Worm (Caenorhabditis elegans) whole organism, L2 larva: Measurements from ENCODE around the gene srg-29.
A peak's percentile ranks its signal among the peaks of the same experiment; 100 is the strongest.

Source experiments
- C34F6.9 ChIP-seq: fragments of 150-350 bp; optimal IDR thresholded peaks from 2 replicates; lab custom pipeline; 2014; ENCODE audit warnings: missing biosample characterization, missing genetic modification characterization
- F13H6.1 ChIP-seq: sonication (generic microtip); optimal IDR thresholded peaks from 2 replicates; lab custom pipeline; 2016; ENCODE audit warnings: missing genetic modification characterization, missing compliant biosample characterization
- R02D3.7 ChIP-seq: fragments of 150-350 bp; optimal IDR thresholded peaks from 2 replicates; lab custom pipeline; 2014; ENCODE audit warnings: missing biosample characterization, missing genetic modification characterization
- Y55F3AM.14 ChIP-seq: fragments of 200-800 bp; sonication (Bioruptor generic); optimal IDR thresholded peaks from 2 replicates; lab custom pipeline; 2018; ENCODE audit warnings: mild to moderate bottlenecking, missing genetic modification characterization, missing compliant biosample characterization
- ZK546.5 ChIP-seq: sonication (generic microtip); optimal IDR thresholded peaks from 2 replicates; lab custom pipeline; 2017; ENCODE audit warnings: missing biosample characterization, missing genetic modification characterization
- alr-1 ChIP-seq: fragments of 150-350 bp; optimal IDR thresholded peaks from 2 replicates; lab custom pipeline; 2014; ENCODE audit warnings: missing biosample characterization, missing genetic modification characterization
- aly-2 ChIP-seq: fragments of 150-350 bp; optimal IDR thresholded peaks from 2 replicates; lab custom pipeline; 2014; ENCODE audit warnings: missing biosample characterization, missing genetic modification characterization
- ama-1 ChIP-seq: fragments of 150-350 bp; optimal IDR thresholded peaks from 2 replicates; lab custom pipeline; 2018; ENCODE audit warnings: inconsistent platforms
- blmp-1 ChIP-seq: sonication (generic microtip); optimal IDR thresholded peaks from 2 replicates; lab custom pipeline; 2017; ENCODE audit warnings: missing genetic modification characterization, mild to moderate bottlenecking, missing compliant biosample characterization, antibody characterized with exemption, moderate library complexity; ENCODE audit not compliant: insufficient read depth
- ceh-16 ChIP-seq: fragments of 150-350 bp; optimal IDR thresholded peaks from 2 replicates; lab custom pipeline; 2014; ENCODE audit warnings: missing biosample characterization, missing genetic modification characterization
- dmd-4 ChIP-seq: sonication (generic microtip); optimal IDR thresholded peaks from 2 replicates; lab custom pipeline; 2017; ENCODE audit warnings: missing biosample characterization, missing genetic modification characterization
- egl-27 ChIP-seq: sonication (generic microtip); optimal IDR thresholded peaks from 3 replicates; lab custom pipeline; 2017; ENCODE audit warnings: missing biosample characterization, missing genetic modification reagents, missing genetic modification characterization
- elt-3 ChIP-seq: sonication (generic microtip); optimal IDR thresholded peaks from 2 replicates; lab custom pipeline; 2017; ENCODE audit warnings: missing biosample characterization, missing genetic modification characterization
- lin-11 ChIP-seq: fragments of 150-350 bp; sonication (generic microtip); optimal IDR thresholded peaks from 2 replicates; lab custom pipeline; 2014; ENCODE audit warnings: missing biosample characterization, missing genetic modification characterization, inconsistent platforms, mixed read lengths
- lin-13 ChIP-seq: fragments of 150-350 bp; optimal IDR thresholded peaks from 2 replicates; lab custom pipeline; 2014; ENCODE audit warnings: missing biosample characterization, missing genetic modification reagents, missing genetic modification characterization
- lsy-2 ChIP-seq, 2 experiments: fragments of 150-350 bp in 1 of 2; sonication (generic microtip) in 1 of 2; optimal IDR thresholded peaks; 2 replicates each; lab custom pipeline; 2014 to 2017; ENCODE audit warnings: missing biosample characterization in 2 of 2, missing genetic modification characterization in 2 of 2
- mab-5 ChIP-seq: fragments of 150-350 bp; optimal IDR thresholded peaks from 2 replicates; lab custom pipeline; 2014; ENCODE audit warnings: missing biosample characterization, missing genetic modification characterization
- mbf-1 ChIP-seq: sonication (generic microtip); optimal IDR thresholded peaks from 2 replicates; lab custom pipeline; 2017; ENCODE audit warnings: missing biosample characterization, missing genetic modification characterization
- mdl-1 ChIP-seq, 2 experiments: fragments of 150-350 bp in 1 of 2; sonication (generic microtip) in 1 of 2; optimal IDR thresholded peaks; 2 replicates each; lab custom pipeline; 2017; ENCODE audit warnings: missing biosample characterization in 2 of 2, missing genetic modification characterization in 2 of 2
- nhr-10 ChIP-seq: sonication (generic microtip); optimal IDR thresholded peaks from 2 replicates; lab custom pipeline; 2017; ENCODE audit warnings: missing biosample characterization, missing genetic modification characterization
- nhr-12 ChIP-seq: fragments of 150-350 bp; optimal IDR thresholded peaks from 2 replicates; lab custom pipeline; 2014; ENCODE audit warnings: missing biosample characterization, missing genetic modification characterization
- nhr-129 ChIP-seq: fragments of 150-350 bp; optimal IDR thresholded peaks from 2 replicates; lab custom pipeline; 2014; ENCODE audit warnings: missing biosample characterization, missing genetic modification characterization
- nhr-23 ChIP-seq: fragments of 150-350 bp; optimal IDR thresholded peaks from 2 replicates; lab custom pipeline; 2014; ENCODE audit warnings: missing biosample characterization, missing genetic modification reagents, missing genetic modification characterization
- nhr-237 ChIP-seq: fragments of 150-350 bp; optimal IDR thresholded peaks from 2 replicates; lab custom pipeline; 2014; ENCODE audit warnings: missing biosample characterization, missing genetic modification characterization
- nhr-25 ChIP-seq: fragments of 150-350 bp; sonication (generic microtip); optimal IDR thresholded peaks from 3 replicates; lab custom pipeline; 2014; ENCODE audit warnings: missing biosample characterization, missing genetic modification characterization
- nhr-6 ChIP-seq: fragments of 150-350 bp; optimal IDR thresholded peaks from 2 replicates; lab custom pipeline; 2014; ENCODE audit warnings: missing biosample characterization, missing genetic modification characterization
- nhr-77 ChIP-seq: fragments of 150-350 bp; optimal IDR thresholded peaks from 2 replicates; lab custom pipeline; 2014; ENCODE audit warnings: missing biosample characterization, missing genetic modification characterization
- skn-1 ChIP-seq: sonication (generic microtip); optimal IDR thresholded peaks from 2 replicates; lab custom pipeline; 2017; ENCODE audit warnings: missing biosample characterization, missing genetic modification characterization
- sma-3 ChIP-seq: sonication (generic microtip); optimal IDR thresholded peaks from 2 replicates; lab custom pipeline; 2016; ENCODE audit warnings: missing genetic modification reagents, missing genetic modification characterization, missing compliant biosample characterization
- sma-9 ChIP-seq, 2 experiments: fragments of 150-350 bp in 1 of 2; sonication (generic microtip) in 1 of 2; optimal IDR thresholded peaks; 2 replicates each; lab custom pipeline; 2014 to 2016; ENCODE audit warnings: missing genetic modification characterization in 2 of 2, mild to moderate bottlenecking in 1 of 2, missing biosample characterization in 1 of 2, missing compliant biosample characterization in 1 of 2, missing genetic modification reagents in 1 of 2, moderate library complexity in 1 of 2
- unc-39 ChIP-seq: fragments of 150-350 bp; optimal IDR thresholded peaks from 2 replicates; lab custom pipeline; 2014; ENCODE audit warnings: missing biosample characterization, missing genetic modification characterization
- unc-55 ChIP-seq: fragments of 150-350 bp; sonication (generic microtip); optimal IDR thresholded peaks from 3 replicates; lab custom pipeline; 2014; ENCODE audit warnings: missing biosample characterization, missing genetic modification reagents, missing genetic modification characterization
- zag-1 ChIP-seq: fragments of 150-350 bp; optimal IDR thresholded peaks from 2 replicates; lab custom pipeline; 2014; ENCODE audit warnings: missing biosample characterization, missing genetic modification characterization
- ztf-1 ChIP-seq: fragments of 200-800 bp; sonication (Bioruptor generic); conservative IDR thresholded peaks from 2 replicates; pipeline ENCODE4 v1.3.6; 2022; ENCODE audit warnings: missing genetic modification characterization, missing compliant biosample characterization
- ztf-4 ChIP-seq: fragments of 150-350 bp; optimal IDR thresholded peaks from 2 replicates; lab custom pipeline; 2014; ENCODE audit warnings: missing biosample characterization, missing genetic modification characterization

Gene srg-29

ce11 chrV:5336884-5337283, at the start of gene srg-29:
srg-29 (plus strand) TSS chrV:5337184.
- no peak for TF ChIP-seq zag-1 (tag; lab: Kevin White, UChicago)
- TF ChIP-seq blmp-1 (tag; lab: Kevin White, UChicago) = no peak
- TF ChIP-seq mbf-1 (tag; lab: Kevin White, UChicago) = no peak
- TF ChIP-seq nhr-10 = no peak
- no peak for TF ChIP-seq ceh-16 (tag; lab: Kevin White, UChicago)
- no peak for TF ChIP-seq skn-1 (tag; lab: Kevin White, UChicago)
- TF ChIP-seq unc-55 (GFP tag; lab: Kevin White, UChicago) = no peak
- no peak for TF ChIP-seq ZK546.5 (tag; lab: Kevin White, UChicago)
- no peak for TF ChIP-seq mdl-1 (tag; optimal IDR thresholded peaks at IDR 0.05; lab: Kevin White, UChicago)
- TF ChIP-seq mab-5 (tag; lab: Kevin White, UChicago) = no peak
- TF ChIP-seq unc-39 (tag; lab: Kevin White, UChicago) = no peak
- no peak for TF ChIP-seq nhr-25 (tag; lab: Kevin White, UChicago)
- no peak for TF ChIP-seq lsy-2 (tag; optimal IDR thresholded peaks at IDR 0.05; lab: Kevin White, UChicago)
- no peak for TF ChIP-seq lin-13 (GFP tag; lab: Kevin White, UChicago)
- TF ChIP-seq nhr-129 (tag; lab: Kevin White, UChicago) = no peak
- no peak for TF ChIP-seq lin-11 (tag; lab: Kevin White, UChicago)
- TF ChIP-seq, all 48 proteins: peak for 0

ce11 chrV:5287273-5287672, 49.7 kb upstream of the srg-29 start, which contains the start of gene Y49G5A.1:
Y49G5A.1 (minus strand) TSS chrV:5287373.
- TF ChIP-seq Y55F3AM.14 (GFP tag; lab: Kevin White, UChicago) = no peak
- no peak for TF ChIP-seq zag-1 (tag; lab: Kevin White, UChicago)
- no peak for TF ChIP-seq dmd-4
- TF ChIP-seq F13H6.1 (tag; lab: Kevin White, UChicago) = no peak
- TF ChIP-seq aly-2 = no peak
- no peak for TF ChIP-seq nhr-23 (tag; lab: Kevin White, UChicago)
- TF ChIP-seq skn-1 (tag; lab: Kevin White, UChicago) = no peak

ce11 chrV:5288676-5289075, 48.3 kb upstream of the srg-29 start:
- TF ChIP-seq egl-27 (no peak), sma-3 (GFP tag; lab: Kevin White, UChicago) (no peak), blmp-1 (tag; lab: Kevin White, UChicago) (no peak), ztf-1 (no peak), skn-1 (tag; lab: Kevin White, UChicago) (no peak), nhr-12 (tag; lab: Kevin White, UChicago) (no peak), ztf-4 (tag; lab: Kevin White, UChicago) (no peak), C34F6.9 (tag; lab: Kevin White, UChicago) (no peak), aly-2 (no peak), mab-5 (tag; lab: Kevin White, UChicago) (no peak)

- TF ChIP-seq mab-5 (tag; lab: Kevin White, UChicago) (peak; percentile 30), lsy-2 (tag; optimal IDR thresholded peaks at IDR 0.05; lab: Kevin White, UChicago) (peak in 1 of 2 experiments; percentile 36), sma-9 (GFP tag; optimal IDR thresholded peaks at IDR 0.05; lab: Kevin White, UChicago) (peak; percentile 28), sma-9 (tag; optimal IDR thresholded peaks at IDR 0.05; lab: Kevin White, UChicago) (no peak), nhr-129 (tag; lab: Kevin White, UChicago) (peak; percentile 75), F13H6.1 (tag; lab: Kevin White, UChicago) (peak; percentile 69), nhr-237 (tag; lab: Kevin White, UChicago) (no peak), C34F6.9 (tag; lab: Kevin White, UChicago) (peak; percentile 46), ztf-1 (no peak)
These were observed 41.0 kb upstream of the srg-29 start for ce11 chrV:5295940-5296339.

- no peak for TF ChIP-seq skn-1 (tag; lab: Kevin White, UChicago)
- no peak for TF ChIP-seq elt-3 (tag; lab: Kevin White, UChicago)
- TF ChIP-seq ama-1 (lab: Kevin White, UChicago) = no peak
- TF ChIP-seq nhr-12 (tag; lab: Kevin White, UChicago) = no peak
- no peak for TF ChIP-seq F13H6.1 (tag; lab: Kevin White, UChicago)
- no peak for TF ChIP-seq sma-9 (GFP tag; optimal IDR thresholded peaks at IDR 0.05; lab: Kevin White, UChicago)
- no peak for TF ChIP-seq sma-9 (tag; optimal IDR thresholded peaks at IDR 0.05; lab: Kevin White, UChicago)
- TF ChIP-seq nhr-6 = no peak
- no peak for TF ChIP-seq Y55F3AM.14 (GFP tag; lab: Kevin White, UChicago)
- no peak for TF ChIP-seq lin-11 (tag; lab: Kevin White, UChicago)
- TF ChIP-seq nhr-77 (tag; lab: Kevin White, UChicago) = no peak
- TF ChIP-seq dmd-4 = no peak
- no peak for TF ChIP-seq nhr-10
- no peak for TF ChIP-seq alr-1 (tag; lab: Kevin White, UChicago)
- TF ChIP-seq zag-1 (tag; lab: Kevin White, UChicago) = no peak
- TF ChIP-seq R02D3.7 (tag; lab: Kevin White, UChicago) = no peak
- no peak for TF ChIP-seq egl-27
- TF ChIP-seq, all 48 proteins: peak for 0
These were observed 39.2 kb upstream of the srg-29 start for ce11 chrV:5297740-5298139.
